Fruit fly (Drosophila melanogaster) whole organism, pupa: ENCODE data around the gene drongo.

ENCODE experiments used
- CG10348 ChIP-seq: fragments of 200-800 bp; sonication (Bioruptor generic); IDR thresholded peaks from 2 replicates; pipeline ENCODE4 v1.3.6; 2022; ENCODE audit warnings: missing biosample characterization, missing genetic modification characterization
- CG12605 ChIP-seq: fragments of 200-800 bp; sonication (Bioruptor generic); IDR thresholded peaks from 2 replicates; pipeline ENCODE4 v1.3.6; 2022; ENCODE audit warnings: missing biosample characterization, missing genetic modification characterization
- CG13204 ChIP-seq: fragments of 200-800 bp; sonication (Bioruptor generic); optimal IDR thresholded peaks from 2 replicates; lab custom pipeline; 2018; ENCODE audit warnings: missing biosample characterization, mild to moderate bottlenecking, missing genetic modification characterization, moderate library complexity
- CG14655 ChIP-seq: fragments of 200-800 bp; sonication (Bioruptor generic); optimal IDR thresholded peaks from 3 replicates; lab custom pipeline; 2017; ENCODE audit warnings: mild to moderate bottlenecking, missing biosample characterization, missing genetic modification reagents, missing genetic modification characterization
- CG15710 ChIP-seq: fragments of 200-800 bp; sonication (Bioruptor generic); optimal IDR thresholded peaks from 2 replicates; lab custom pipeline; 2018; ENCODE audit warnings: missing biosample characterization, mild to moderate bottlenecking, missing genetic modification characterization, moderate library complexity
- CG17806 ChIP-seq: fragments of 200-800 bp; sonication (Bioruptor generic); optimal IDR thresholded peaks from 2 replicates; lab custom pipeline; 2018; ENCODE audit warnings: missing biosample characterization, mild to moderate bottlenecking, missing genetic modification characterization, moderate library complexity
- CG32121 ChIP-seq: fragments of 200-800 bp; sonication (Bioruptor generic); IDR thresholded peaks from 2 replicates; pipeline ENCODE4 v1.3.6; 2022; ENCODE audit warnings: missing biosample characterization, missing genetic modification characterization
- CG34367 ChIP-seq: fragments of 200-800 bp; sonication (Bioruptor generic); optimal IDR thresholded peaks from 2 replicates; lab custom pipeline; 2018; ENCODE audit warnings: missing biosample characterization, mild to moderate bottlenecking, missing genetic modification characterization
- CG4496 ChIP-seq: fragments of 200-800 bp; sonication (Bioruptor generic); IDR thresholded peaks from 3 replicates; pipeline ENCODE4 v1.3.6; 2022; ENCODE audit warnings: missing biosample characterization, missing genetic modification characterization
- CG8159 ChIP-seq: fragments of 200-800 bp; sonication (Bioruptor generic); optimal IDR thresholded peaks from 3 replicates; lab custom pipeline; 2018; ENCODE audit warnings: missing biosample characterization, mild to moderate bottlenecking, missing genetic modification characterization, moderate library complexity
- CG8301 ChIP-seq: fragments of 200-800 bp; sonication (Bioruptor generic); optimal IDR thresholded peaks from 2 replicates; lab custom pipeline; 2018; ENCODE audit warnings: missing biosample characterization, mild to moderate bottlenecking, missing genetic modification characterization
- CG9948 ChIP-seq: fragments of 200-800 bp; sonication (Bioruptor generic); optimal IDR thresholded peaks from 2 replicates; lab custom pipeline; 2018; ENCODE audit warnings: missing biosample characterization, mild to moderate bottlenecking, missing genetic modification characterization, moderate library complexity
- D1 ChIP-seq: fragments of 200-800 bp; sonication (Bioruptor generic); optimal IDR thresholded peaks from 2 replicates; lab custom pipeline; 2018; ENCODE audit warnings: missing biosample characterization, mild to moderate bottlenecking, missing genetic modification characterization, moderate library complexity
- EcR ChIP-seq: fragments of 200-800 bp; sonication (Bioruptor generic); optimal IDR thresholded peaks from 3 replicates; lab custom pipeline; 2019; ENCODE audit warnings: missing biosample characterization, missing genetic modification characterization, mild to moderate bottlenecking, moderate library complexity, missing genetic modification reagents
- Ets98B ChIP-seq: fragments of 200-800 bp; sonication (Bioruptor generic); IDR thresholded peaks from 2 replicates; pipeline ENCODE4 v1.3.6; 2022; ENCODE audit warnings: missing biosample characterization, missing genetic modification characterization
- Pif1A ChIP-seq: fragments of 200-800 bp; sonication (Bioruptor generic); optimal IDR thresholded peaks from 3 replicates; lab custom pipeline; 2016; ENCODE audit warnings: missing biosample characterization, missing genetic modification characterization
- Pif1B ChIP-seq: fragments of 200-800 bp; sonication (Bioruptor generic); optimal IDR thresholded peaks from 3 replicates; lab custom pipeline; 2016; ENCODE audit warnings: missing biosample characterization, missing genetic modification characterization
- Snoo ChIP-seq: fragments of 200-800 bp; sonication (Bioruptor generic); optimal IDR thresholded peaks from 3 replicates; lab custom pipeline; 2017; ENCODE audit warnings: missing biosample characterization, mild to moderate bottlenecking, missing genetic modification characterization, inconsistent platforms
- fd96Ca ChIP-seq: fragments of 200-800 bp; sonication (Bioruptor generic); IDR thresholded peaks from 3 replicates; pipeline ENCODE4 v1.3.6; 2022; ENCODE audit warnings: missing biosample characterization, missing genetic modification characterization
- gl ChIP-seq: fragments of 200-800 bp; sonication (Bioruptor generic); optimal IDR thresholded peaks from 2 replicates; lab custom pipeline; 2018; ENCODE audit warnings: missing biosample characterization, mild to moderate bottlenecking, missing genetic modification characterization
- rn ChIP-seq: fragments of 200-800 bp; sonication (Bioruptor generic); IDR thresholded peaks from 2 replicates; pipeline ENCODE4 v1.3.6; 2022; ENCODE audit warnings: missing biosample characterization, missing genetic modification characterization

The drongo gene

DNA sequence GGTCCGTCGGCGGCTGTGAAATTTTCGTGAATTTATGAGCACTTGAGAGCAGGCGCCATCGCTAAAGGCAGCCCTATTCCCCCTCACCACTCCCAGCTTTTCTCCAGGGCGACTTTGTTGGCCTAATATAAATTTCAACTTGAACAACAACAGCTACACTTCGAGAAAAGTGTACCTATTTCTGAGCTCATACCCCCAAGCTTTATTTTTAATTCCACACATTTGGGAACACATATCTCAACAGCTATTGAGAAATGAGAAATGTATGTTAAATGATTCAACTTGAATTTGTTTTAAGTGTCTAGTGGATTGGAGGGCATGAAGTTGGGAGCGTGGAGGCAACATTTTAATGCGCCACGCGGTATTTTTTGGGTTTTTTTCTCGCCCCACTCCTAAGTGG lies 35.9 kb upstream of the drongo start:
- no peak for TF ChIP-seq gl
- TF ChIP-seq CG4496 (GFP tag; lab: Robert Waterston, UW), result no peak
- TF ChIP-seq rn, result no peak
- no peak for TF ChIP-seq CG34367 (tag; lab: Kevin White, UChicago)
- no peak for TF ChIP-seq Ets98B (GFP tag; lab: Robert Waterston, UW)
- no peak for TF ChIP-seq CG14655 (GFP tag; lab: Kevin White, UChicago)
- no peak for TF ChIP-seq Pif1B (GFP tag; lab: Kevin White, UChicago)
- TF ChIP-seq CG13204 (GFP tag; lab: Kevin White, UChicago), result no peak

DNA sequence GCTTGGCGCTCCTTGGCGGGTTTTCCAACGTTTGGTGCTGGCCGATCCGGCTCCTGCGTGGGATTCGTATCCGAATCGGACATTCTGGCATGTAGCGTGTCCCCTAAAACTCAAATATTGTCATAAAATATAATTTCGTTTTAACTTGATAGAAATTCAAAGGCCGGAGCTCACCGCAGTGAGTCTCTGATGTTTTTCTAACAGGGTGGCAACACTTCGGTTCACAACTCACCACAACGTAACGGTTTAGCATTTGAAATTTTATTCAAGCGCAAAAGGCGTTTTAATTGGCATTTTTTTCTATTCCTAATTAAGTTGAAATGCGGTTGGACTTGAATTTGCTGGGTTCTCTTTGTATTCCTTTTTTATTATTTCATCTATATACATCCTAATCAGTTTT lies 34.1 kb upstream of the drongo start, which contains the start of gene CG15824:
Gene CG15824, minus strand, starts transcription at position 172 of the 400 bp plus-strand sequence.
- TF ChIP-seq gl (no peak), EcR (no peak), D1 (tag; lab: Kevin White, UChicago) (no peak), rn (no peak), CG8301 (tag; lab: Kevin White, UChicago) (no peak), CG4496 (GFP tag; lab: Robert Waterston, UW) (no peak), CG13204 (GFP tag; lab: Kevin White, UChicago) (no peak), CG32121 (GFP tag; lab: Robert Waterston, UW) (no peak)

DNA sequence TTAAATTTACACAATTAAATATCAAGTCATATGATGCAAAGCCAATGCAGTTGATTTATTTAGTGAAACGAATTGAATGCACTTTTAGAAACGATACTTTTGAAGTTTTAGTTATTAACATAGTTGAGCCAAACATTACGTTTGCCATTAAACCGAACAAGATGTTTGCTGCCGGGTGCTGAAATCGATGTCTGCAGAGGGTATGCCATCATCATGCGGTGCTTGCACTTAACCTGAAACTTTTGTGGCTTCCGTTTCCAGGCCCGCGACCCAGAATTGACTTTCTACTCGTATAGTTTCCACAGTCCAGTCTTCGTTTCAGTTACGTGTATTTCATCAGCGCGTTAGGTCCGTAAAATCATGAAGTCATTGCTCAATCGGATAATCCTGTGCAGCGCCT lies 26.1 kb upstream of the drongo start, which contains the start of gene ninaA:
Gene ninaA, plus strand, starts transcription at position 301 of the 400 bp plus-strand sequence.
- no peak for TF ChIP-seq Pif1B (GFP tag; lab: Kevin White, UChicago)
- TF ChIP-seq CG12605 (GFP tag; lab: Robert Waterston, UW), result no peak
- no peak for TF ChIP-seq CG13204 (GFP tag; lab: Kevin White, UChicago)
- no peak for TF ChIP-seq CG14655 (GFP tag; lab: Kevin White, UChicago)
- TF ChIP-seq EcR, result no peak
- TF ChIP-seq CG15710 (tag; lab: Kevin White, UChicago), result no peak
- no peak for TF ChIP-seq Ets98B (GFP tag; lab: Robert Waterston, UW)
- TF ChIP-seq, all 21 proteins: peak for 0

DNA sequence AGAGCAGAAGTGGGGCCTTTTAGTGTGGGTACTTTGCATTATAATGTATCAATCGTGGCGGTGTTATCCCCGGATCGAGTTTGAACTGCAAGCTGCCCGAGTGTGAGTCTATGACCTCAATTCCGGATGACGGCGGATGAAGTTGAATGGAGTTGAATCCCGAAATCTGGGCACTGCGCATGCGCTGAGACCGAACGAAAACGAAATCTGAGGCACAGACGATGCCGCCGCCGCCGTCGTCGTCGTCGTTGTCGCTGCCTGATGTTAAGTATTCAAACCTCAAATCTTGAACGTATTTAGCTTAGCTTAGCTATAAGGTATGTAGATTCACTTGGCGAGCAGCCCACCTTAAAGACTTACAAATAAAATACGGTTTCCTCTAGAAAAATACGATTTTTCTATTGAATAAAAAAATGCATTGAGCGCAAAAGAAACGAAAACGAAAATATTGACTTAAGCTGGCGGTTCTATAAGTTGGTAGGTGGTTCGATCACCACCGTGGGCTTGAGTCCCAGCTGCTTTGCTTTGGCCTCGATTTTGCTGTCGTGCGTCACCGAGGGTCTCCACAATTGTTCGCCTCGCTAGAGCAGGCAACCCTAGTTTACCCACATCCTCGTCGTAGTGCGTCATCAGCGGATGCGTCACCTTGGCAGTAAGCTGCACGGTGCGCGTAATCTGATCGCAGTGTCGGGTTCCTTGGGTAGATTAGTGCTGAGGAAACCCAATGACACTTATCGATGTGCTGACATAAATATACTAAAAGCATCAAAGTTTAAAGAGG lies 23.0 kb upstream of the drongo start:
- TF ChIP-seq CG17806 (tag; lab: Kevin White, UChicago), result no peak
- TF ChIP-seq Ets98B (GFP tag; lab: Robert Waterston, UW), result 0 out of 2 replicates have a peak, but pooled peaks have one; percentile 12
- no peak for TF ChIP-seq CG9948 (tag; lab: Kevin White, UChicago)
- TF ChIP-seq CG14655 (GFP tag; lab: Kevin White, UChicago), result no peak
- no peak for TF ChIP-seq CG15710 (tag; lab: Kevin White, UChicago)
- TF ChIP-seq CG12605 (GFP tag; lab: Robert Waterston, UW), result no peak
- no peak for TF ChIP-seq fd96Ca (GFP tag; lab: Robert Waterston, UW)
- peak; percentile 40; the same call in 1 of the 2 replicates for TF ChIP-seq CG32121 (GFP tag; lab: Robert Waterston, UW)
- TF ChIP-seq Pif1B (GFP tag; lab: Kevin White, UChicago), result no peak
- no peak for TF ChIP-seq EcR
- no peak for TF ChIP-seq CG8301 (tag; lab: Kevin White, UChicago)
- TF ChIP-seq Snoo (tag; lab: Kevin White, UChicago), result no peak
- no peak for TF ChIP-seq CG4496 (GFP tag; lab: Robert Waterston, UW)

DNA sequence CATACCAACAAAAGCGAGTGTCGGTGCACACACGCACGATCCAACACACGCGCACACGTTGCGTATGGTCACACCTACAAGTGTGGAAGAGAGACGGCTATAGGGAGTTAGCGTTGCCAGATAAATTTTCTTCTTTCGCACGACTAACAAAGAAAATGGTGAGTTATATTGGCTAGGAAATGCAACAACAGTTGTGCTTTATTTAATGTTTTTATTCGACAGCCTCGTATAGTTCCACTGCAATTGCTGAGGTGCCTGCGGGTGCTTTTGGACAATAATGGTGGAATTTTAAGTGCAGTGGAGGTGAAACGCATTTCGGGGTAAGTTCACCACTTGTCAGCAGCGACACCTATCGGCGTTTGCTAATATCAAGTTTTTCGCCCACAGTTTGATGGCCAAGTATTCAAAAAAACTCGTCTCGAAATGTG lies 20.6 kb upstream of the drongo start:
- TF ChIP-seq CG4496 (GFP tag; lab: Robert Waterston, UW) (no peak), CG8159 (tag; lab: Kevin White, UChicago) (no peak), fd96Ca (GFP tag; lab: Robert Waterston, UW) (no peak), CG9948 (tag; lab: Kevin White, UChicago) (no peak), Pif1B (GFP tag; lab: Kevin White, UChicago) (no peak), CG12605 (GFP tag; lab: Robert Waterston, UW) (no peak), Ets98B (GFP tag; lab: Robert Waterston, UW) (no peak), CG17806 (tag; lab: Kevin White, UChicago) (no peak), CG8301 (tag; lab: Kevin White, UChicago) (no peak), EcR (no peak), D1 (tag; lab: Kevin White, UChicago) (no peak), CG15710 (tag; lab: Kevin White, UChicago) (no peak), Snoo (tag; lab: Kevin White, UChicago) (no peak), CG13204 (GFP tag; lab: Kevin White, UChicago) (no peak), CG32121 (GFP tag; lab: Robert Waterston, UW) (no peak), CG14655 (GFP tag; lab: Kevin White, UChicago) (no peak), rn (no peak), CG34367 (tag; lab: Kevin White, UChicago) (no peak), Pif1A (GFP tag; lab: Kevin White, UChicago) (no peak), CG10348 (GFP tag; lab: Robert Waterston, UW) (no peak)
